Fruit fly (Drosophila melanogaster) whole organism, embryonic: Measurements from ENCODE around the gene Tbcc.
A peak's percentile ranks its signal among the peaks of the same experiment; 100 is the strongest.

Experiments
- Abd-B ChIP-seq: fragments of 200-800 bp; sonication (Bioruptor generic); optimal IDR thresholded peaks from 2 replicates; lab custom pipeline; 2018; ENCODE audit warnings: missing biosample characterization, mild to moderate bottlenecking, missing genetic modification characterization, moderate library complexity
- B-H1 ChIP-seq: fragments of 200-800 bp; sonication (Bioruptor generic); IDR thresholded peaks from 3 replicates; pipeline ENCODE4 v1.3.6; 2022; ENCODE audit warnings: missing biosample characterization, missing genetic modification characterization
- BEAF-32 ChIP-seq: fragments of 200-800 bp; sonication (Bioruptor generic); optimal IDR thresholded peaks from 3 replicates; lab custom pipeline; 2017; ENCODE audit warnings: missing biosample characterization, missing genetic modification characterization, mild to moderate bottlenecking, moderate library complexity, missing genetic modification reagents
- Blimp-1 ChIP-seq: fragments of 200-800 bp; sonication (Bioruptor generic); optimal IDR thresholded peaks from 3 replicates; lab custom pipeline; 2018; ENCODE audit warnings: missing biosample characterization, missing genetic modification characterization, mild to moderate bottlenecking, moderate library complexity, missing genetic modification reagents
- CG12391 ChIP-seq: fragments of 200-800 bp; sonication (Bioruptor generic); optimal IDR thresholded peaks from 3 replicates; lab custom pipeline; 2018; ENCODE audit warnings: missing biosample characterization, mild to moderate bottlenecking, missing genetic modification characterization, moderate library complexity
- CG12769 ChIP-seq: fragments of 200-800 bp; sonication (Bioruptor generic); optimal IDR thresholded peaks from 2 replicates; lab custom pipeline; 2019; ENCODE audit warnings: missing biosample characterization, mild to moderate bottlenecking, missing genetic modification characterization, moderate library complexity
- CG17186 ChIP-seq: fragments of 200-800 bp; sonication (Bioruptor generic); optimal IDR thresholded peaks from 3 replicates; lab custom pipeline; 2017; ENCODE audit warnings: missing biosample characterization, missing genetic modification reagents, missing genetic modification characterization
- CG18262 ChIP-seq: fragments of 200-800 bp; optimal IDR thresholded peaks from 3 replicates; lab custom pipeline; 2019; ENCODE audit warnings: missing biosample characterization, mild to moderate bottlenecking, missing genetic modification characterization, moderate library complexity
- CG1832 ChIP-seq: fragments of 200-800 bp; sonication (Bioruptor generic); optimal IDR thresholded peaks from 2 replicates; lab custom pipeline; 2017; ENCODE audit warnings: missing biosample characterization, mild to moderate bottlenecking, missing genetic modification characterization, inconsistent platforms
- CG34422 ChIP-seq: fragments of 200-800 bp; sonication (Bioruptor generic); IDR thresholded peaks from 3 replicates; pipeline ENCODE4 v1.3.6; 2022; ENCODE audit warnings: missing biosample characterization, missing genetic modification characterization
- CG3995 ChIP-seq: fragments of 200-800 bp; sonication (Bioruptor generic); optimal IDR thresholded peaks from 3 replicates; lab custom pipeline; 2016; ENCODE audit warnings: missing biosample characterization, missing genetic modification characterization
- CG8765 ChIP-seq: fragments of 200-800 bp; sonication (Bioruptor generic); IDR thresholded peaks from 2 replicates; pipeline ENCODE4 v1.3.6; 2022; ENCODE audit warnings: missing biosample characterization, missing genetic modification characterization
- CoRest ChIP-seq: fragments of 200-800 bp; sonication (Bioruptor generic); optimal IDR thresholded peaks from 3 replicates; lab custom pipeline; 2018; ENCODE audit warnings: missing biosample characterization, mild to moderate bottlenecking, missing genetic modification characterization, moderate library complexity
- D19A ChIP-seq: fragments of 200-800 bp; optimal IDR thresholded peaks from 3 replicates; lab custom pipeline; 2019; ENCODE audit warnings: missing biosample characterization, mild to moderate bottlenecking, missing genetic modification characterization, moderate library complexity
- Dip2 ChIP-seq: fragments of 200-800 bp; sonication (Bioruptor generic); IDR thresholded peaks from 2 replicates; pipeline ENCODE4 v1.3.6; 2022; ENCODE audit warnings: missing biosample characterization, missing genetic modification characterization
- Doc3 ChIP-seq: fragments of 200-800 bp; sonication (Bioruptor generic); IDR thresholded peaks from 3 replicates; pipeline ENCODE4 v1.3.6; 2022; ENCODE audit warnings: missing biosample characterization, missing genetic modification characterization; ENCODE audit not compliant: partially characterized antibody
- Drgx ChIP-seq: fragments of 200-800 bp; sonication (Bioruptor generic); IDR thresholded peaks from 2 replicates; pipeline ENCODE4 v1.3.6; 2022; ENCODE audit warnings: missing biosample characterization, missing genetic modification characterization
- Eip74EF ChIP-seq, 2 experiments: fragments of 200-800 bp in 1 of 2; fragments of >200 bp in 1 of 2; sonication (Bioruptor generic) in 1 of 2; optimal IDR thresholded peaks; 2 replicates each; lab custom pipeline; 2017 to 2019; ENCODE audit warnings: missing biosample characterization in 2 of 2, missing genetic modification characterization in 2 of 2, mild to moderate bottlenecking in 1 of 2, moderate library complexity in 1 of 2
- Hr3 ChIP-seq: fragments of 200-800 bp; sonication (Bioruptor generic); optimal IDR thresholded peaks from 3 replicates; lab custom pipeline; 2016; ENCODE audit warnings: missing biosample characterization, missing genetic modification characterization
- Neu2 ChIP-seq: fragments of 200-800 bp; sonication (Bioruptor generic); optimal IDR thresholded peaks from 3 replicates; lab custom pipeline; 2016; ENCODE audit warnings: missing biosample characterization, missing genetic modification characterization, borderline replicate concordance
- Poxn ChIP-seq: fragments of 200-800 bp; sonication (Bioruptor generic); IDR thresholded peaks from 2 replicates; pipeline ENCODE4 v1.3.6; 2022; ENCODE audit warnings: missing biosample characterization, missing genetic modification characterization
- Sox100B ChIP-seq: fragments of 200-800 bp; sonication (Bioruptor generic); optimal IDR thresholded peaks from 3 replicates; lab custom pipeline; 2018; ENCODE audit warnings: missing biosample characterization, mild to moderate bottlenecking, missing genetic modification characterization
- Sox102F ChIP-seq: fragments of 200-800 bp; sonication (Bioruptor generic); optimal IDR thresholded peaks from 2 replicates; lab custom pipeline; 2018; ENCODE audit warnings: missing biosample characterization, mild to moderate bottlenecking, missing genetic modification characterization, moderate library complexity
- Tbp ChIP-seq: fragments of >200 bp; optimal IDR thresholded peaks from 2 replicates; lab custom pipeline; 2018; ENCODE audit warnings: missing biosample characterization, missing genetic modification characterization
- bsh ChIP-seq, 2 experiments: fragments of 200-800 bp; sonication (Bioruptor generic); optimal IDR thresholded peaks; 2 replicates each; lab custom pipeline; 2017 to 2018; ENCODE audit warnings: mild to moderate bottlenecking in 2 of 2, missing biosample characterization in 2 of 2, missing genetic modification characterization in 2 of 2, moderate library complexity in 1 of 2
- caup ChIP-seq: fragments of 200-800 bp; sonication (Bioruptor generic); optimal IDR thresholded peaks from 3 replicates; lab custom pipeline; 2017; ENCODE audit warnings: missing biosample characterization, mild to moderate bottlenecking, missing genetic modification characterization, moderate library complexity; ENCODE audit not compliant: severe bottlenecking
- cg ChIP-seq: fragments of 200-800 bp; sonication (Bioruptor generic); optimal IDR thresholded peaks from 3 replicates; lab custom pipeline; 2019; ENCODE audit warnings: missing biosample characterization, mild to moderate bottlenecking, missing genetic modification characterization, moderate library complexity
- crol ChIP-seq: fragments of 200-800 bp; sonication (Bioruptor generic); IDR thresholded peaks from 2 replicates; pipeline ENCODE4 v1.3.6; 2022; ENCODE audit warnings: missing biosample characterization, missing genetic modification characterization
- dysf ChIP-seq: fragments of 200-800 bp; sonication (Bioruptor generic); IDR thresholded peaks from 3 replicates; pipeline ENCODE4 v1.3.6; 2022; ENCODE audit warnings: missing biosample characterization, missing genetic modification characterization
- eve ChIP-seq, 2 experiments: fragments of >200 bp; optimal IDR thresholded peaks; 2 replicates each; lab custom pipeline; 2017; ENCODE audit warnings: missing biosample characterization in 2 of 2, missing genetic modification characterization in 2 of 2
- ewg ChIP-seq: fragments of 200-800 bp; sonication (Bioruptor generic); optimal IDR thresholded peaks from 3 replicates; lab custom pipeline; 2017; ENCODE audit warnings: mild to moderate bottlenecking, missing biosample characterization, missing genetic modification reagents, missing genetic modification characterization
- fu2 ChIP-seq: fragments of 200-800 bp; sonication (Bioruptor generic); optimal IDR thresholded peaks from 2 replicates; lab custom pipeline; 2016; ENCODE audit warnings: missing biosample characterization, missing genetic modification characterization
- gem ChIP-seq: fragments of 200-800 bp; sonication (Bioruptor generic); optimal IDR thresholded peaks from 2 replicates; lab custom pipeline; 2019; ENCODE audit warnings: missing biosample characterization, mild to moderate bottlenecking, missing genetic modification characterization, moderate library complexity
- grau ChIP-seq: fragments of 200-800 bp; optimal IDR thresholded peaks from 3 replicates; lab custom pipeline; 2019; ENCODE audit warnings: missing biosample characterization, mild to moderate bottlenecking, missing genetic modification characterization, moderate library complexity
- gsb ChIP-seq: fragments of 200-800 bp; sonication (Bioruptor generic); IDR thresholded peaks from 2 replicates; pipeline ENCODE4 v1.3.6; 2022; ENCODE audit warnings: missing biosample characterization, missing genetic modification characterization
- gsb-n ChIP-seq: fragments of 200-800 bp; sonication (Bioruptor generic); optimal IDR thresholded peaks from 3 replicates; lab custom pipeline; 2018; ENCODE audit warnings: missing biosample characterization, mild to moderate bottlenecking, missing genetic modification characterization
- gt ChIP-seq: fragments of 200-800 bp; sonication (Bioruptor generic); IDR thresholded peaks from 2 replicates; pipeline ENCODE4 v1.3.6; 2022; ENCODE audit warnings: missing biosample characterization, missing genetic modification characterization
- jumu ChIP-seq: fragments of 200-800 bp; sonication (Bioruptor generic); optimal IDR thresholded peaks from 3 replicates; lab custom pipeline; 2016; ENCODE audit warnings: missing biosample characterization, missing genetic modification characterization
- kni ChIP-seq: fragments of 200-800 bp; sonication (Bioruptor generic); optimal IDR thresholded peaks from 3 replicates; lab custom pipeline; 2017; ENCODE audit warnings: mild to moderate bottlenecking, missing biosample characterization, missing genetic modification reagents, missing genetic modification characterization
- mam ChIP-seq: fragments of 200-800 bp; sonication (Bioruptor generic); optimal IDR thresholded peaks from 3 replicates; lab custom pipeline; 2016; ENCODE audit warnings: missing biosample characterization, missing genetic modification characterization
- nmo ChIP-seq: fragments of 200-800 bp; sonication (Bioruptor generic); optimal IDR thresholded peaks from 2 replicates; lab custom pipeline; 2018; ENCODE audit warnings: missing biosample characterization, mild to moderate bottlenecking, missing genetic modification characterization, moderate library complexity
- pho ChIP-seq: fragments of 200-800 bp; sonication (Bioruptor generic); optimal IDR thresholded peaks from 2 replicates; lab custom pipeline; 2016; ENCODE audit warnings: missing biosample characterization, missing genetic modification characterization
- pum ChIP-seq: fragments of 200-800 bp; sonication (Bioruptor generic); optimal IDR thresholded peaks from 2 replicates; lab custom pipeline; 2016; ENCODE audit warnings: missing biosample characterization, missing genetic modification characterization
- rib ChIP-seq: fragments of 200-800 bp; sonication (Bioruptor generic); IDR thresholded peaks from 2 replicates; pipeline ENCODE4 v1.3.6; 2022; ENCODE audit warnings: missing biosample characterization, missing genetic modification characterization
- run ChIP-seq: fragments of 200-800 bp; sonication (Bioruptor generic); optimal IDR thresholded peaks from 3 replicates; lab custom pipeline; 2018; ENCODE audit warnings: missing biosample characterization, mild to moderate bottlenecking, missing genetic modification characterization
- sim ChIP-seq: fragments of 200-800 bp; sonication (Bioruptor generic); IDR thresholded peaks from 2 replicates; pipeline ENCODE4 v1.3.6; 2022; ENCODE audit warnings: missing biosample characterization, missing genetic modification characterization
- stc ChIP-seq: fragments of 200-800 bp; sonication (Bioruptor generic); IDR thresholded peaks from 2 replicates; pipeline ENCODE4 v1.3.6; 2022; ENCODE audit warnings: missing biosample characterization, missing genetic modification characterization
- tgo ChIP-seq: fragments of 200-800 bp; sonication (Bioruptor generic); IDR thresholded peaks from 3 replicates; pipeline ENCODE4 v1.3.6; 2022; ENCODE audit warnings: missing biosample characterization, missing genetic modification characterization
- vfl ChIP-seq: fragments of 200-800 bp; sonication (Bioruptor generic); optimal IDR thresholded peaks from 2 replicates; lab custom pipeline; 2016; ENCODE audit warnings: missing biosample characterization, missing genetic modification characterization

Tbcc gene

dm6 chr2L:4185269-4186024, 2.1 kb downstream of the Tbcc start (continued):
- TF ChIP-seq pum (no peak), gsb (GFP tag; lab: Robert Waterston, UW) (no peak), nmo (GFP tag; lab: Kevin White, UChicago) (peak; percentile 3), Sox102F (GFP tag; lab: Kevin White, UChicago) (peak; percentile 29), jumu (GFP tag; lab: Kevin White, UChicago) (no peak), BEAF-32 (GFP tag; lab: Kevin White, UChicago) (no peak), vfl (GFP tag; lab: Kevin White, UChicago) (no peak), grau (tag; lab: Kevin White, UChicago) (no peak), CG8765 (GFP tag; lab: Robert Waterston, UW) (no peak), stc (GFP tag; lab: Robert Waterston, UW) (peak; percentile 6; the same call in 1 of the 2 replicates), Blimp-1 (GFP tag; lab: Kevin White, UChicago) (peak; percentile 37), CG1832 (GFP tag; lab: Kevin White, UChicago) (no peak), bsh (GFP tag; optimal IDR thresholded peaks at IDR 0.05; lab: Kevin White, UChicago) (peak in 1 of 2 experiments; percentile 20), Poxn (GFP tag; lab: Robert Waterston, UW) (no peak), Sox100B (GFP tag; lab: Kevin White, UChicago) (peak; percentile 37), Abd-B (peak; percentile 11), fu2 (no peak), CG12391 (tag; lab: Kevin White, UChicago) (peak; percentile 27), D19A (tag; lab: Kevin White, UChicago) (peak; percentile 95), Drgx (GFP tag; lab: Robert Waterston, UW) (no peak), Tbp (GFP tag; lab: Kevin White, UChicago) (no peak), cg (GFP tag; lab: Kevin White, UChicago) (no peak), CoRest (tag; lab: Kevin White, UChicago) (peak; percentile 7), CG3995 (GFP tag; lab: Kevin White, UChicago) (no peak), CG18262 (peak; percentile 44), run (tag; lab: Kevin White, UChicago) (no peak), gem (peak; percentile 45), tgo (GFP tag; lab: Robert Waterston, UW) (no peak), Eip74EF (GFP tag; optimal IDR thresholded peaks at IDR 0.05; lab: Kevin White, UChicago) (no peak), pho (GFP tag; lab: Kevin White, UChicago) (no peak), rib (GFP tag; lab: Robert Waterston, UW) (no peak), B-H1 (GFP tag; lab: Robert Waterston, UW) (no peak), Dip2 (GFP tag; lab: Robert Waterston, UW) (no peak), Doc3 (GFP tag; lab: Robert Waterston, UW) (no peak), ewg (GFP tag; lab: Kevin White, UChicago) (no peak), CG17186 (no peak), gsb-n (tag; lab: Kevin White, UChicago) (no peak), Neu2 (no peak), mam (GFP tag; lab: Kevin White, UChicago) (no peak), eve (GFP tag; optimal IDR thresholded peaks at IDR 0.05; lab: Kevin White, UChicago) (no peak), CG34422 (no peak), sim (GFP tag; lab: Robert Waterston, UW) (no peak), kni (GFP tag; lab: Kevin White, UChicago) (no peak), CG12769 (tag; lab: Kevin White, UChicago) (no peak), Hr3 (no peak), crol (GFP tag; lab: Robert Waterston, UW) (no peak), dysf (GFP tag; lab: Robert Waterston, UW) (no peak), caup (GFP tag; lab: Kevin White, UChicago) (no peak), gt (no peak)
